Fruit fly (Drosophila melanogaster) whole organism, embryonic: ENCODE measurements around the gene Sirt4.

ENCODE experiments used
- CG10979 ChIP-seq: fragments of 200-800 bp; sonication (Bioruptor generic); optimal IDR thresholded peaks from 2 replicates; lab custom pipeline; 2018; ENCODE audit warnings: missing biosample characterization, mild to moderate bottlenecking, missing genetic modification characterization, moderate library complexity
- CG11085 ChIP-seq: fragments of 200-800 bp; sonication (Bioruptor generic); IDR thresholded peaks from 2 replicates; pipeline ENCODE4 v1.3.6; 2022; ENCODE audit warnings: missing biosample characterization, missing genetic modification characterization
- CG11560 ChIP-seq: fragments of 200-800 bp; sonication (Bioruptor generic); IDR thresholded peaks from 3 replicates; pipeline ENCODE4 v1.3.6; 2022; ENCODE audit warnings: missing biosample characterization, missing genetic modification characterization
- CG11696 ChIP-seq: fragments of 200-800 bp; sonication (Bioruptor generic); IDR thresholded peaks from 2 replicates; pipeline ENCODE4 v1.3.6; 2022; ENCODE audit warnings: missing biosample characterization, missing genetic modification characterization
- CG12942 ChIP-seq: fragments of 200-800 bp; sonication (Bioruptor generic); optimal IDR thresholded peaks from 3 replicates; lab custom pipeline; 2016; ENCODE audit warnings: missing biosample characterization, missing genetic modification characterization
- CG13287 ChIP-seq: fragments of 200-800 bp; sonication (Bioruptor generic); IDR thresholded peaks from 2 replicates; pipeline ENCODE4 v1.3.6; 2022; ENCODE audit warnings: missing biosample characterization, missing genetic modification characterization; ENCODE audit not compliant: partially characterized antibody
- CG14710 ChIP-seq: fragments of 200-800 bp; sonication (Bioruptor generic); optimal IDR thresholded peaks from 3 replicates; lab custom pipeline; 2019; ENCODE audit warnings: missing biosample characterization, mild to moderate bottlenecking, missing genetic modification characterization, moderate library complexity
- CG15073 ChIP-seq: fragments of 200-800 bp; sonication (Bioruptor generic); optimal IDR thresholded peaks from 2 replicates; lab custom pipeline; 2016; ENCODE audit warnings: missing biosample characterization, missing genetic modification characterization
- CG1792 ChIP-seq: fragments of 200-800 bp; sonication (Bioruptor generic); optimal IDR thresholded peaks from 2 replicates; lab custom pipeline; 2016; ENCODE audit warnings: missing biosample characterization, missing genetic modification characterization
- CG3281 ChIP-seq: fragments of 200-800 bp; sonication (Bioruptor generic); optimal IDR thresholded peaks from 3 replicates; lab custom pipeline; 2017; ENCODE audit warnings: missing biosample characterization, mild to moderate bottlenecking, missing genetic modification characterization
- CG34224 ChIP-seq: fragments of 200-800 bp; sonication (Bioruptor generic); IDR thresholded peaks from 3 replicates; pipeline ENCODE4 v1.3.6; 2022; ENCODE audit warnings: missing biosample characterization, missing genetic modification characterization; ENCODE audit not compliant: partially characterized antibody
- CG3726 ChIP-seq: fragments of 200-800 bp; sonication (Bioruptor generic); IDR thresholded peaks from 3 replicates; pipeline ENCODE4, ENCODE4 v1.3.6; 2022; ENCODE audit warnings: missing biosample characterization, missing genetic modification characterization
- CG3838 ChIP-seq: fragments of 200-800 bp; sonication (Bioruptor generic); optimal IDR thresholded peaks from 3 replicates; lab custom pipeline; 2016; ENCODE audit warnings: missing biosample characterization, missing genetic modification characterization
- CG6765 ChIP-seq: fragments of 200-800 bp; sonication (Bioruptor generic); optimal IDR thresholded peaks from 3 replicates; lab custom pipeline; 2017; ENCODE audit warnings: missing biosample characterization, mild to moderate bottlenecking, missing genetic modification characterization
- CG6791 ChIP-seq: fragments of 200-800 bp; sonication (Bioruptor generic); IDR thresholded peaks from 3 replicates; pipeline ENCODE4 v1.3.6; 2022; ENCODE audit warnings: missing biosample characterization, missing genetic modification characterization; ENCODE audit not compliant: partially characterized antibody
- CG7271 ChIP-seq: fragments of 200-800 bp; sonication (Bioruptor generic); optimal IDR thresholded peaks from 2 replicates; lab custom pipeline; 2018; ENCODE audit warnings: missing biosample characterization, mild to moderate bottlenecking, missing genetic modification characterization, moderate library complexity
- CG9876 ChIP-seq: fragments of 200-800 bp; sonication (Bioruptor generic); optimal IDR thresholded peaks from 2 replicates; lab custom pipeline; 2016; ENCODE audit warnings: missing biosample characterization, missing genetic modification characterization
- D ChIP-seq, 2 experiments: fragments of 200-800 bp in 1 of 2; fragments of >200 bp in 1 of 2; sonication (Bioruptor generic) in 1 of 2; optimal IDR thresholded peaks; 2 replicates in 1 of 2; 3 replicates in 1 of 2; lab custom pipeline; 2017; ENCODE audit warnings: mild to moderate bottlenecking in 1 of 2, missing biosample characterization in 1 of 2, missing genetic modification characterization in 1 of 2, missing genetic modification reagents in 1 of 2
- D19A ChIP-seq: fragments of 200-800 bp; optimal IDR thresholded peaks from 3 replicates; lab custom pipeline; 2019; ENCODE audit warnings: missing biosample characterization, mild to moderate bottlenecking, missing genetic modification characterization, moderate library complexity
- Drgx ChIP-seq: fragments of 200-800 bp; sonication (Bioruptor generic); IDR thresholded peaks from 2 replicates; pipeline ENCODE4 v1.3.6; 2022; ENCODE audit warnings: missing biosample characterization, missing genetic modification characterization
- E2f1 ChIP-seq: fragments of 200-800 bp; sonication (Bioruptor generic); IDR thresholded peaks from 2 replicates; pipeline ENCODE4 v1.3.6; 2022; ENCODE audit warnings: missing biosample characterization, missing genetic modification characterization
- HLH4C ChIP-seq: fragments of 200-800 bp; sonication (Bioruptor generic); IDR thresholded peaks from 3 replicates; pipeline ENCODE4 v1.3.6; 2022; ENCODE audit warnings: missing biosample characterization, missing genetic modification characterization; ENCODE audit not compliant: partially characterized antibody
- Hr39 ChIP-seq: fragments of >200 bp; optimal IDR thresholded peaks from 2 replicates; lab custom pipeline; 2017
- Hsf ChIP-seq: fragments of 200-800 bp; sonication (Bioruptor generic); optimal IDR thresholded peaks from 3 replicates; lab custom pipeline; 2016; ENCODE audit warnings: missing biosample characterization, missing genetic modification characterization
- Lim3 ChIP-seq: fragments of 200-800 bp; sonication (Bioruptor generic); IDR thresholded peaks from 2 replicates; pipeline ENCODE4 v1.3.6; 2022; ENCODE audit warnings: missing biosample characterization, missing genetic modification characterization
- MBD-R2 ChIP-seq: fragments of 200-800 bp; sonication (Bioruptor generic); IDR thresholded peaks from 2 replicates; pipeline ENCODE4 v1.3.6; 2022; ENCODE audit warnings: missing biosample characterization, missing genetic modification characterization
- Nf-YA ChIP-seq: fragments of 200-800 bp; sonication (Bioruptor generic); IDR thresholded peaks from 2 replicates; pipeline ENCODE4 v1.3.6; 2022; ENCODE audit warnings: missing biosample characterization, missing genetic modification characterization
- Side ChIP-seq: fragments of 200-800 bp; sonication (Bioruptor generic); optimal IDR thresholded peaks from 2 replicates; lab custom pipeline; 2016; ENCODE audit warnings: missing biosample characterization, missing genetic modification characterization
- ato ChIP-seq: fragments of 200-800 bp; sonication (Bioruptor generic); IDR thresholded peaks from 2 replicates; pipeline ENCODE4 v1.3.6; 2022; ENCODE audit warnings: missing biosample characterization, missing genetic modification characterization; ENCODE audit not compliant: partially characterized antibody
- az2 ChIP-seq: fragments of 200-800 bp; sonication (Bioruptor generic); optimal IDR thresholded peaks from 3 replicates; lab custom pipeline; 2016; ENCODE audit warnings: missing biosample characterization, missing genetic modification characterization
- bbx ChIP-seq: fragments of 200-800 bp; sonication (Bioruptor generic); IDR thresholded peaks from 2 replicates; pipeline ENCODE4 v1.3.6; 2022; ENCODE audit warnings: missing biosample characterization, missing genetic modification characterization; ENCODE audit not compliant: partially characterized antibody
- cas ChIP-seq: fragments of 200-800 bp; sonication (Bioruptor generic); IDR thresholded peaks from 2 replicates; pipeline ENCODE4 v1.3.6; 2022; ENCODE audit warnings: missing biosample characterization, missing genetic modification characterization
- chif ChIP-seq, 2 experiments: fragments of 200-800 bp; sonication (Bioruptor generic); optimal IDR thresholded peaks; 3 replicates each; lab custom pipeline; 2016; ENCODE audit warnings: missing biosample characterization in 2 of 2, missing genetic modification characterization in 2 of 2
- dpn ChIP-seq, 2 experiments: fragments of 200-800 bp; sonication (Bioruptor generic); optimal IDR thresholded peaks; 3 replicates each; lab custom pipeline; 2016; ENCODE audit warnings: missing biosample characterization in 2 of 2, missing genetic modification characterization in 2 of 2
- fd96Cb ChIP-seq: fragments of 200-800 bp; sonication (Bioruptor generic); optimal IDR thresholded peaks from 2 replicates; lab custom pipeline; 2018; ENCODE audit warnings: missing biosample characterization, mild to moderate bottlenecking, missing genetic modification characterization, moderate library complexity
- gce ChIP-seq: fragments of 200-800 bp; sonication (Bioruptor generic); IDR thresholded peaks from 3 replicates; pipeline ENCODE4 v1.3.6; 2022; ENCODE audit warnings: missing biosample characterization, missing genetic modification characterization
- hkb ChIP-seq, 2 experiments: fragments of 200-800 bp in 1 of 2; fragments of >200 bp in 1 of 2; sonication (Bioruptor generic) in 1 of 2; IDR thresholded peaks in 1 of 2; optimal IDR thresholded peaks in 1 of 2; 2 replicates each; pipeline versions ENCODE4 v1.3.6 to Lab custom; 2017 to 2022; ENCODE audit warnings: missing biosample characterization in 1 of 2, missing genetic modification characterization in 1 of 2
- insv ChIP-seq, 2 experiments: fragments of 200-800 bp; sonication (Bioruptor generic); optimal IDR thresholded peaks; 3 replicates each; lab custom pipeline; 2016 to 2018; ENCODE audit warnings: missing biosample characterization in 2 of 2, missing genetic modification characterization in 2 of 2
- jigr1 ChIP-seq: fragments of 200-800 bp; sonication (Bioruptor generic); IDR thresholded peaks from 3 replicates; pipeline ENCODE4 v1.3.6; 2022; ENCODE audit warnings: missing biosample characterization, missing genetic modification characterization
- knrl ChIP-seq: fragments of 200-800 bp; sonication (Bioruptor generic); IDR thresholded peaks from 3 replicates; pipeline ENCODE4 v1.3.6; 2022; ENCODE audit warnings: missing biosample characterization, missing genetic modification characterization; ENCODE audit not compliant: partially characterized antibody
- lola ChIP-seq, 3 experiments: fragments of >200 bp in 2 of 3; fragments of 200-800 bp in 1 of 3; sonication (Bioruptor generic) in 1 of 3; optimal IDR thresholded peaks; 2 replicates each; lab custom pipeline; 2017 to 2019; ENCODE audit warnings: missing biosample characterization in 3 of 3, missing genetic modification characterization in 3 of 3, mild to moderate bottlenecking in 1 of 3, moderate library complexity in 1 of 3
- pho ChIP-seq: fragments of 200-800 bp; sonication (Bioruptor generic); optimal IDR thresholded peaks from 2 replicates; lab custom pipeline; 2016; ENCODE audit warnings: missing biosample characterization, missing genetic modification characterization
- tio ChIP-seq: fragments of 200-800 bp; sonication (Bioruptor generic); optimal IDR thresholded peaks from 2 replicates; lab custom pipeline; 2017; ENCODE audit warnings: missing biosample characterization, missing genetic modification characterization, inconsistent platforms
- tll ChIP-seq, 2 experiments: fragments of 200-800 bp in 1 of 2; fragments of >200 bp in 1 of 2; sonication (Bioruptor generic) in 1 of 2; optimal IDR thresholded peaks; 2 replicates each; lab custom pipeline; 2017 to 2019; ENCODE audit warnings: missing biosample characterization in 2 of 2, missing genetic modification characterization in 2 of 2, mild to moderate bottlenecking in 1 of 2, moderate library complexity in 1 of 2
- ttk ChIP-seq: fragments of 200-800 bp; sonication (Bioruptor generic); IDR thresholded peaks from 2 replicates; pipeline ENCODE4 v2.1.2; 2022; ENCODE audit warnings: missing biosample characterization, missing genetic modification characterization
- vvl ChIP-seq: fragments of 200-800 bp; sonication (Bioruptor generic); IDR thresholded peaks from 2 replicates; pipeline ENCODE4 v1.3.6; 2022; ENCODE audit warnings: missing biosample characterization, missing genetic modification characterization
- yki ChIP-seq: fragments of >200 bp; optimal IDR thresholded peaks from 3 replicates; lab custom pipeline; 2018
- z ChIP-seq: fragments of 200-800 bp; sonication (Bioruptor generic); IDR thresholded peaks from 3 replicates; pipeline ENCODE4 v1.3.6; 2022; ENCODE audit warnings: missing biosample characterization, missing genetic modification characterization
- zen2 ChIP-seq: fragments of 200-800 bp; sonication (Bioruptor generic); IDR thresholded peaks from 3 replicates; pipeline ENCODE4 v1.3.6; 2022; ENCODE audit warnings: missing biosample characterization, missing genetic modification characterization; ENCODE audit not compliant: partially characterized antibody

Sirt4 gene

dm6 chrX:5696436-5697022 is 30.8 kb upstream of the Sirt4 start (continued):
- TF ChIP-seq D (optimal IDR thresholded peaks at IDR 0.05; lab: Kevin White, UChicago) (no peak), D (GFP tag; optimal IDR thresholded peaks at IDR 0.05; lab: Kevin White, UChicago) (peak; percentile 97), CG15073 (GFP tag; lab: Kevin White, UChicago) (peak; percentile 87), hkb (optimal IDR thresholded peaks at IDR 0.05; lab: Kevin White, UChicago) (no peak), hkb (GFP tag; IDR thresholded peaks at IDR 0.05; lab: Robert Waterston, UW) (peak; percentile 96), vvl (GFP tag; lab: Robert Waterston, UW) (peak; percentile 98), CG11085 (GFP tag; lab: Robert Waterston, UW) (peak; percentile 86), E2f1 (GFP tag; lab: Robert Waterston, UW) (peak; percentile 94), yki (lab: Kevin White, UChicago) (no peak), CG3281 (GFP tag; lab: Kevin White, UChicago) (peak; percentile 88), ttk (GFP tag; lab: Robert Waterston, UW) (peak; percentile 96), insv (GFP tag; optimal IDR thresholded peaks at IDR 0.05; lab: Kevin White, UChicago) (peak; percentile 50 to 69), bbx (no peak), dpn (GFP tag; optimal IDR thresholded peaks at IDR 0.05; lab: Kevin White, UChicago) (peak; percentile 98), tio (GFP tag; lab: Kevin White, UChicago) (peak; percentile 93), CG3726 (peak; percentile 96), Hr39 (no peak), CG6791 (GFP tag; lab: Robert Waterston, UW) (no peak), CG13287 (GFP tag; lab: Robert Waterston, UW) (no peak), CG11560 (tag; lab: Robert Waterston, UW) (peak; percentile 86), CG3838 (GFP tag; lab: Kevin White, UChicago) (peak; percentile 91), pho (GFP tag; lab: Kevin White, UChicago) (peak; percentile 94), ato (no peak), CG14710 (tag; lab: Kevin White, UChicago) (peak; percentile 94), az2 (GFP tag; lab: Kevin White, UChicago) (peak; percentile 97), CG9876 (GFP tag; lab: Kevin White, UChicago) (peak; percentile 98), MBD-R2 (GFP tag; lab: Robert Waterston, UW) (peak; percentile 83), Hsf (GFP tag; lab: Kevin White, UChicago) (peak; percentile 98), cas (GFP tag; lab: Robert Waterston, UW) (peak; percentile 75), CG12942 (peak; percentile 97), CG34224 (GFP tag; lab: Robert Waterston, UW) (no peak), CG10979 (tag; lab: Kevin White, UChicago) (peak; percentile 94), jigr1 (GFP tag; lab: Robert Waterston, UW) (peak; percentile 83), CG7271 (tag; lab: Kevin White, UChicago) (peak; percentile 69), lola (GFP tag; optimal IDR thresholded peaks at IDR 0.05; lab: Kevin White, UChicago) (peak in 2 of 3 experiments; percentile 3 to 92), CG11696 (GFP tag; lab: Robert Waterston, UW) (peak; percentile 81), zen2 (no peak), Side (GFP tag; lab: Kevin White, UChicago) (peak; percentile 98), D19A (tag; lab: Kevin White, UChicago) (peak; percentile 69), CG6765 (GFP tag; lab: Kevin White, UChicago) (peak; percentile 69), chif (GFP tag; optimal IDR thresholded peaks at IDR 0.05; lab: Kevin White, UChicago) (peak; percentile 98), HLH4C (GFP tag; lab: Robert Waterston, UW) (no peak), knrl (GFP tag; lab: Robert Waterston, UW) (no peak), gce (GFP tag; lab: Robert Waterston, UW) (peak; percentile 94), Lim3 (GFP tag; lab: Robert Waterston, UW) (peak; percentile 92), Nf-YA (peak; percentile 90), z (peak; percentile 56; the same call in 1 of the 3 replicates), fd96Cb (tag; lab: Kevin White, UChicago) (peak; percentile 95), Drgx (GFP tag; lab: Robert Waterston, UW) (peak; percentile 96), CG1792 (GFP tag; lab: Kevin White, UChicago) (peak; percentile 97), tll (GFP tag; optimal IDR thresholded peaks at IDR 0.05; lab: Kevin White, UChicago) (peak in 1 of 2 experiments; percentile 65)
